Fruit fly (Drosophila melanogaster) S2 (cell line): Measurements from ENCODE around the gene eIF2alpha.

Experiments
- CG8478 ChIP-seq: fragments of >200 bp; optimal IDR thresholded peaks from 2 replicates; lab custom pipeline; 2018
- CTCF ChIP-seq, 2 experiments: fragments of >200 bp; optimal IDR thresholded peaks; 2 replicates each; lab custom pipeline; 2018

DNA sequence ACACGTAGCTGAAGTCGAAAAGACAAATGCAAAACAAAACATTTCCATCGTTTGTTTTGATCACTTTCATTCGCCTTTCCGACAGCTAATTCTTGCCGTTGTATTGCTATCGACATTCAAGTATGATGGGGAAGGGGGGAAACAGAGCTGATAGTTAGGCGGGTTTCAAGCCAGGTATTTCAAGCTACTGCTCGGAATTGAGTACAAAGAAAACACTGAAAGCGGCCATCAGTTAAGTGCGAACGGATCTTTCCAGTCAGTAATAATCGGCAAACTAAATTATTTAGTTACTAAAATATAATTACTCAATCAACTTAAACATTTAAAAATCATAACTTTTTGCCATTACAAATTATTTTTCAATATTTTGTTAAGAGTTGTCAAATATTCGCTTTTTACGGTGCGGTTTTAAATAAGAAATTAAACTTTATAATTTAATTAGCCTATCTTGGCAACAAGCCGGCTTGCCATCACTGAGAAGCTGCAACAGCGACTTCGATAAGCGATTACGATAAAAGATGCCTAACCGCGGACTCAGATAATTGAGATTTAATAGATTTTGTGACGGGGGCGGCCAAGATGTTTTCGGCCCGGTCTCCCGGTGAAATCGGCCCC lies 18.9 kb downstream of the eIF2alpha start:
- TF ChIP-seq CTCF (optimal IDR thresholded peaks at IDR 0.05; lab: Kevin White, UChicago) (no peak), CG8478 (lab: Kevin White, UChicago) (no peak)
